Fruit fly (Drosophila melanogaster): Measurements from ENCODE around the gene CG2681.

Gene CG2681

DNA sequence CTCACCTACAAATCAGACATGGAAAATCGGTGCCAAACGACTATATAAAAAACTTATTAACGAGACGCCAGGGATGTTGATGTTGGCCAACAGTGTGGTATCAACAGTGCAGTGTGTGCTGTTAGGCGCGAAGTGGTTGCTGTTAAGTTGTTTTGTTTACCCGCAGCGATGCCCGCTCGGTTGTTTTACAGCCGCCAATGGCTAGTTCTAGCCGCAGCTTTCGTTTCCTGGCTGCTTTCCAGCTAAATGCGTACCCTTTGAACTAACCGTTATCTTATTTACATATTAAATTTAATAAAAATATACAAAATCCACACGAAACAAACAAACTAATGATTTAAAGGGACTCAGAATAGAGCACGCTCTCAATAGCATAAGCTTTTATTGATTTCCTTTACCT, 30.2 kb downstream of the CG2681 start, which contains the start of gene crm:
Gene crm (minus strand): TSS at position 111 of the 400 bp plus-strand sequence.
- peak; percentile 86 for TF ChIP-seq ovo (GFP tag; optimal IDR thresholded peaks at IDR 0.05)
- peak; percentile 37 for TF ChIP-seq CG7101 (tag; optimal IDR thresholded peaks at IDR 0.05)
- TF ChIP-seq Mnt (GFP tag; optimal IDR thresholded peaks at IDR 0.05), result peak; percentile 54
- TF ChIP-seq CG5204 (GFP tag; optimal IDR thresholded peaks at IDR 0.05), result no peak

DNA sequence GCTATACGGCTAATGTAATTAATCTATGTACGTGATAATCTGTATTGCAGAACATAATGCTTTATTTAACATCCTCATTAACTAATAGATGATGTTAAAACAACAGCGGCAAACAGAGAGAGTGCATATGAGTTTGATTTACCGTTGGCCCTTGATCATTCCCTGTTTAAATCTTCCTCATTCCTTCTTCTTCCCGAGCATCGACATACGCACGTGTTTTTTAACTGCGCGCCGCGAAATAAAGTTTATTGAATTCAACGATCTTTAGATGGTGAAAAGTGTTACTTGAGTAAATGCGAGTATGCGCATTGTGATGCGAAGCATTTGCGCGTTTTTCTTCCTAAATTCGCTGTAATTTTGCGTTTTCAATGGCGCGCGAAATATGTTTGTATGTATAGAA, 31.6 kb downstream of the CG2681 start, which contains the start of gene kirre:
Gene kirre (plus strand): TSS at position 301 of the 400 bp plus-strand sequence.
- TF ChIP-seq CG7101 (tag; optimal IDR thresholded peaks at IDR 0.05) (no peak), cic (GFP tag; optimal IDR thresholded peaks at IDR 0.05) (no peak), Mnt (GFP tag; optimal IDR thresholded peaks at IDR 0.05) (no peak), CG12768 (GFP tag; optimal IDR thresholded peaks at IDR 0.05) (no peak), kay (GFP tag; ENCODE audit: borderline replicate concordance) (no peak), pad (GFP tag; optimal IDR thresholded peaks at IDR 0.05) (no peak), bab1 (GFP tag; optimal IDR thresholded peaks at IDR 0.05) (no peak), Crg-1 (GFP tag; optimal IDR thresholded peaks at IDR 0.05) (no peak), CG33017 (tag; optimal IDR thresholded peaks at IDR 0.05) (no peak), cnc (optimal IDR thresholded peaks at IDR 0.05) (no peak), CG11617 (GFP tag; optimal IDR thresholded peaks at IDR 0.05) (no peak)

DNA sequence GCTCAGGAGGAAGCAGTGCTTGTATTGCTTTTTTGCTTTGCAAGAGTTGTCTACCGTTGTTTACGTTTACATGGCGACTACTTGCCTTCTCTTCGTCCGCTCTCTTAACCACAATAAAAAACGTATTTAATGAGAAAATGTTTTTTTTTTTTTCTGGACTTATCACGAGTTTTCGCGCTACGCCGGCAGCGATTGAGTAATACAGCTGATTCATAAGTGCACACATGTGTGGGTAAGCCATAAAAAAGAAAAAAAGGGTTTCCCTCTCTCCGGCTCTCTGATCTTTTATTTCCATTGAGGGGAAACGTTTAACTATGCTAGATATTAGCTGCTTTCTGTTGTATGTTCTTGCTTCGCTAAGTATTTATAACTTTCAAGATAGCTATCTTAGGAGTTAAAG, 33.6 kb downstream of the CG2681 start:
- no peak for TF ChIP-seq Crg-1 (GFP tag; optimal IDR thresholded peaks at IDR 0.05)
- peak; percentile 11 for TF ChIP-seq CG7045 (GFP tag; optimal IDR thresholded peaks at IDR 0.05)
- peak; percentile 3 for TF ChIP-seq ovo (GFP tag; optimal IDR thresholded peaks at IDR 0.05)
- no peak for TF ChIP-seq cnc (optimal IDR thresholded peaks at IDR 0.05)
- TF ChIP-seq CG1620 (GFP tag; optimal IDR thresholded peaks at IDR 0.05), result no peak
- TF ChIP-seq CG12768 (GFP tag; optimal IDR thresholded peaks at IDR 0.05), result peak; percentile 59
- TF ChIP-seq Mnt (GFP tag; optimal IDR thresholded peaks at IDR 0.05), result peak; percentile 58
- peak; percentile 98 for TF ChIP-seq kay (GFP tag; ENCODE audit: borderline replicate concordance)
- TF ChIP-seq CG33017 (tag; optimal IDR thresholded peaks at IDR 0.05), result peak; percentile 52
- no peak for TF ChIP-seq Clk (GFP tag; optimal IDR thresholded peaks at IDR 0.05)
- peak; percentile 56 for TF ChIP-seq CG11617 (GFP tag; optimal IDR thresholded peaks at IDR 0.05)
- TF ChIP-seq CG7101 (tag; optimal IDR thresholded peaks at IDR 0.05), result no peak
- TF ChIP-seq CG14711 (tag; optimal IDR thresholded peaks at IDR 0.05), result no peak
- peak; percentile 94 for TF ChIP-seq cic (GFP tag; optimal IDR thresholded peaks at IDR 0.05)
- peak; percentile 49 for TF ChIP-seq tj (GFP tag; optimal IDR thresholded peaks at IDR 0.05)
- TF ChIP-seq pad (GFP tag; optimal IDR thresholded peaks at IDR 0.05), result peak; percentile 89

DNA sequence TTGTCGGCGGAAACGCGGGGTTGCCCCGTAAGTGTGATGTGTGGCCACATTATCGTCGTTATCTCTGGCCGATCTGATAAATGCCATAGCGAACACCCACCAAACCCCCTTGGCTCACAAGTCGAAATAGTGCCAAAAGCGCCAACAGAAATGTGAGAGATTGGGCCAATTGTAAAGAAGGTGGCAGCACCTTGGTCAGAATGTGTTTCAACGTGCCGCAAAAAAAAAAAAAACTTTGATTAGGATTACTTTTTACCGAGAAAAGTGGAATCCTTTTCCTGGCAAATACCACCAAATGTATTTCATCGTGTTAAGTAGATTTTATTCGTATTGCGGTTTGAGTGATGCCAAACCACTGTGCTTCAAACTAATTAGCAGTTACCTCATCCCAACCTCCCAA, 34.5 kb downstream of the CG2681 start:
- peak; percentile 68 for TF ChIP-seq CG33017 (tag; optimal IDR thresholded peaks at IDR 0.05)
- TF ChIP-seq pad (GFP tag; optimal IDR thresholded peaks at IDR 0.05), result peak; percentile 58
- TF ChIP-seq toe (GFP tag; optimal IDR thresholded peaks at IDR 0.05), result peak; percentile 50
- TF ChIP-seq CG7045 (GFP tag; optimal IDR thresholded peaks at IDR 0.05), result peak; percentile 72
- no peak for TF ChIP-seq cnc (optimal IDR thresholded peaks at IDR 0.05)
- TF ChIP-seq Hr96 (GFP tag; optimal IDR thresholded peaks at IDR 0.05), result peak; percentile 90
- TF ChIP-seq kay (GFP tag; ENCODE audit: borderline replicate concordance), result no peak
- TF ChIP-seq CG11617 (GFP tag; optimal IDR thresholded peaks at IDR 0.05), result peak; percentile 83
- peak; percentile 73 for TF ChIP-seq Crg-1 (GFP tag; optimal IDR thresholded peaks at IDR 0.05)
- peak; percentile 75 for TF ChIP-seq CG5204 (GFP tag; optimal IDR thresholded peaks at IDR 0.05)
- TF ChIP-seq CG12768 (GFP tag; optimal IDR thresholded peaks at IDR 0.05), result peak; percentile 84
- peak; percentile 34 for TF ChIP-seq bab1 (GFP tag; optimal IDR thresholded peaks at IDR 0.05)
- TF ChIP-seq cic (GFP tag; optimal IDR thresholded peaks at IDR 0.05), result no peak
- peak; percentile 38 for TF ChIP-seq Clk (GFP tag; optimal IDR thresholded peaks at IDR 0.05)
- TF ChIP-seq tj (GFP tag; optimal IDR thresholded peaks at IDR 0.05), result peak; percentile 48
- TF ChIP-seq ovo (GFP tag; optimal IDR thresholded peaks at IDR 0.05), result peak; percentile 58
- TF ChIP-seq CG7101 (tag; optimal IDR thresholded peaks at IDR 0.05), result peak; percentile 90
- peak; percentile 82 for TF ChIP-seq Mnt (GFP tag; optimal IDR thresholded peaks at IDR 0.05)
- peak; percentile 64 for TF ChIP-seq CG1620 (GFP tag; optimal IDR thresholded peaks at IDR 0.05)
- peak; percentile 82 for TF ChIP-seq CG14711 (tag; optimal IDR thresholded peaks at IDR 0.05)

DNA sequence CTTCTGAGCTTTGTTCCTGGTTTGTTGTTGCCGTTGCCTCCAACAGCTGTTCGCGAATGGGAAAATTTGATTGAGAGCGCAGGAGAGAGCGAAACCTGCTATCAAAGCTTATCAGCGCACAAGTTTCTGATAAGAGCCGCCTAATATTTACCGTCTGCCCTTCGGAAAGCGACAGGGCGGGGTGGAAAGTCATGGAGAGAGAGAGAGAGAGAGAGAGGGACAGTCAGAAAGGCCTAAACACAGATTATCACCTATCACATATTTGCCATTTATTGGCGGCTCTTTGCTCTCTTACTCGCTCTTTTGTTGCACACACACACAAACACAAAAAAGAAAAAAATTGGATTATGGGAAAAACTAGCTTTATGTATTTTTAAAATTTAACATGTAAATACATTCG, 35.1 kb downstream of the CG2681 start:
- TF ChIP-seq CG33017 (tag; optimal IDR thresholded peaks at IDR 0.05), result no peak
- no peak for TF ChIP-seq CG12768 (GFP tag; optimal IDR thresholded peaks at IDR 0.05)
- TF ChIP-seq CG5204 (GFP tag; optimal IDR thresholded peaks at IDR 0.05), result no peak

DNA sequence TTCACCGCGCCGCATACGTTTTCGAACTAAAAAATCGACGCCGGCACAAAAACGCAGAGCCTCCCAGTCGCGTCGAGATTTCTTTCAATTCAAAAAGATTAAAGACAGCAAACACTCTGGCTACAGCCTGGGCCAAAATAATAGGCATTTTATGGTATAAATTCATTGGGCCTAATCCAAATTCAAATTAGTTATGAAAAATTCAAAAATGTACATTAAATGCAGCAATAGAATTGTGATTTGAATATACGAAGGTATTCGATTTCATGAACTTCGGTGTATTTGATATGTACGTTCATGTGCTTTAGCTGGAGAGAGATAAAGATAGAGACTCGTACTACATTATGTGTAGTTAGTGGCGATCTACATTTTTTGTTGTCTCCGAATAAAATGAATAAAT, 35.6 kb downstream of the CG2681 start, which contains the start of gene Syx4:
Gene Syx4 (minus strand): TSS at position 35 of the 400 bp plus-strand sequence.
- TF ChIP-seq Hr96 (GFP tag; optimal IDR thresholded peaks at IDR 0.05) (peak; percentile 84), ovo (GFP tag; optimal IDR thresholded peaks at IDR 0.05) (peak; percentile 17), CG7045 (GFP tag; optimal IDR thresholded peaks at IDR 0.05) (peak; percentile 90), CG1620 (GFP tag; optimal IDR thresholded peaks at IDR 0.05) (peak; percentile 47), Crg-1 (GFP tag; optimal IDR thresholded peaks at IDR 0.05) (peak; percentile 80), Mnt (GFP tag; optimal IDR thresholded peaks at IDR 0.05) (peak; percentile 85), CG12768 (GFP tag; optimal IDR thresholded peaks at IDR 0.05) (peak; percentile 88), bab1 (GFP tag; optimal IDR thresholded peaks at IDR 0.05) (peak; percentile 57), CG33017 (tag; optimal IDR thresholded peaks at IDR 0.05) (peak; percentile 95), kay (GFP tag; ENCODE audit: borderline replicate concordance) (peak; percentile 90), CG7101 (tag; optimal IDR thresholded peaks at IDR 0.05) (peak; percentile 97), pad (GFP tag; optimal IDR thresholded peaks at IDR 0.05) (peak; percentile 82), cnc (optimal IDR thresholded peaks at IDR 0.05) (no peak), Clk (GFP tag; optimal IDR thresholded peaks at IDR 0.05) (peak; percentile 77), cic (GFP tag; optimal IDR thresholded peaks at IDR 0.05) (peak; percentile 81), CG5204 (GFP tag; optimal IDR thresholded peaks at IDR 0.05) (peak; percentile 75), tj (GFP tag; optimal IDR thresholded peaks at IDR 0.05) (peak; percentile 67), toe (GFP tag; optimal IDR thresholded peaks at IDR 0.05) (peak; percentile 56), CG11617 (GFP tag; optimal IDR thresholded peaks at IDR 0.05) (peak; percentile 91), CG14711 (tag; optimal IDR thresholded peaks at IDR 0.05) (peak; percentile 93)
